Worm (Caenorhabditis elegans): ENCODE data around the gene F21D9.1.

- TF ChIP-seq dao-5 (tag; optimal IDR thresholded peaks at IDR 0.05): no peak
- no peak for TF ChIP-seq W03F9.2 (tag; optimal IDR thresholded peaks at IDR 0.05)
These were observed 45.3 kb downstream of the F21D9.1 start, which contains the start of gene F55C9.11 for ce11 chrV:19309591-19309990.

Measured in whole organism, L4/young adult.